Fruit fly (Drosophila melanogaster): ENCODE results near the gene ppk31.

The ppk31 gene

DNA sequence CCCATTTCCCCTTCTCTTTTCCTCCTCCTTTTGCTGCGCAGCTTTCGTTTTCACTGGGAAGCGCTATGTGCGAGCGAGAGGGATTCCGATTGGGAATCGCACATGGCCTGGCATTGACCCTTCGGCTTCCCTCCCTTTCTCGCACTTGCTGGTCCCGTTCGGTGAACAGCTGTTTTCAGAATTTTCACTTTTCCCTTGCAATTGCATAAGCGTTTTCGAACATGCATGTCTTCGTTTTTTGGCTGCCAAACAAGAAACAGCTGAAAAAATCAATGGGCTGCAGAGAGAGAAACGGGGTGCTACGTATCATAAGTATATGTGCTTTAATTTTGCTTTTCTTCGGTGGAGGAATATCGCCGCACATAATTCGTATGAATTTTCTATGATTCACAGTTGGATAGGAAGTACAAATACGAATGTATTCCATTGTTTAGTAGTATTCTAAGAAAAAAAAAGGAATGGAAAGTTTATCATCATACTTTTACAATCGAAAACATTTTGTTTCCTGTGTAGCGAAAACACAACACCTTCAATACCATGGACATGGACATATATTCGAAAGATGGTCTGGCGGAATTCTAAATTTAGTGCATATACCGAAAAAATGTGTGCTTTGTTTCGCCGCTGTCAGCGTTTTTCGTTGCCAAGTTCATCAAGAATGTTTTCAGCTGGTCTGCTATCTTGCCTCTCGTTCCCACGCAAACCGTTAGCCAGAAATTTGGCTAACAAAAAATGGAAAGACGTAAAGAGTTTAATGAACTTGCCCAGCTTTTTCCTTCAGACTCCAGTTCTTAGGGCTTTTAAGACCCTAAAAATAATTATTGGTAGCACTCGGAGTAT, 10.6 kb upstream of the ppk31 start (continued):
- TF ChIP-seq CG10267 (tag; optimal IDR thresholded peaks at IDR 0.05) (peak; percentile 19), mld (GFP tag; IDR thresholded peaks at IDR 0.05; ENCODE audit: partially characterized antibody) (no peak), sisA (GFP tag; IDR thresholded peaks at IDR 0.05) (0 out of 2 replicates have a peak, but pooled peaks have one; percentile 43), Hmx (GFP tag; optimal IDR thresholded peaks at IDR 0.05) (no peak), Dip3 (GFP tag; optimal IDR thresholded peaks at IDR 0.05) (peak; percentile 45), caup (GFP tag; optimal IDR thresholded peaks at IDR 0.05; ENCODE audit: severe bottlenecking) (peak; percentile 47), CG10979 (tag; optimal IDR thresholded peaks at IDR 0.05) (peak; percentile 40), Myb (GFP tag; optimal IDR thresholded peaks at IDR 0.05) (peak; percentile 49), lilli (GFP tag; optimal IDR thresholded peaks at IDR 0.05) (peak; percentile 19), Camta (GFP tag; optimal IDR thresholded peaks at IDR 0.05) (no peak), CTCF (GFP tag; optimal IDR thresholded peaks at IDR 0.05) (no peak), croc (GFP tag; conservative IDR thresholded peaks at IDR 0.05) (0 out of 3 replicates have a peak, but pooled peaks have one; percentile 17), CG17802 (tag; optimal IDR thresholded peaks at IDR 0.05) (no peak), ftz-f1 (GFP tag; optimal IDR thresholded peaks at IDR 0.05) (no peak), Meics (GFP tag; optimal IDR thresholded peaks at IDR 0.05) (peak; percentile 63), CG3407 (GFP tag; optimal IDR thresholded peaks at IDR 0.05) (no peak), CG13624 (GFP tag; optimal IDR thresholded peaks at IDR 0.05) (peak; percentile 46), sens-2 (GFP tag; IDR thresholded peaks at IDR 0.05) (no peak), CG6765 (GFP tag; optimal IDR thresholded peaks at IDR 0.05) (no peak), Dll (GFP tag; IDR thresholded peaks at IDR 0.05; ENCODE audit: partially characterized antibody) (no peak), Rfx (GFP tag; IDR thresholded peaks at IDR 0.05) (peak; percentile 70), tgo (GFP tag; IDR thresholded peaks at IDR 0.05) (no peak), CG15073 (GFP tag; optimal IDR thresholded peaks at IDR 0.05) (no peak), Sin3A (optimal IDR thresholded peaks at IDR 0.05) (no peak), ham (GFP tag; IDR thresholded peaks at IDR 0.05) (no peak), unc-4 (GFP tag; IDR thresholded peaks at IDR 0.05; ENCODE audit: partially characterized antibody) (no peak), CG33213 (GFP tag; optimal IDR thresholded peaks at IDR 0.05) (no peak), onecut (GFP tag; IDR thresholded peaks at IDR 0.05) (peak; percentile 90), CG1529 (GFP tag; optimal IDR thresholded peaks at IDR 0.05) (no peak), CG3281 (GFP tag; optimal IDR thresholded peaks at IDR 0.05) (peak; percentile 62), chif (GFP tag; optimal IDR thresholded peaks at IDR 0.05) (no peak), CG9876 (GFP tag; optimal IDR thresholded peaks at IDR 0.05) (no peak), Dip2 (GFP tag; IDR thresholded peaks at IDR 0.05) (no peak), az2 (GFP tag; optimal IDR thresholded peaks at IDR 0.05) (peak; percentile 41), CG9932 (GFP tag; IDR thresholded peaks at IDR 0.05) (peak; percentile 64), vfl (GFP tag; optimal IDR thresholded peaks at IDR 0.05) (no peak), jing (GFP tag; optimal IDR thresholded peaks at IDR 0.05) (no peak), CG10959 (GFP tag; IDR thresholded peaks at IDR 0.05) (no peak), Gug (GFP tag; IDR thresholded peaks at IDR 0.05) (0 out of 4 replicates have a peak, but pooled peaks have one; percentile 20), Side (GFP tag; optimal IDR thresholded peaks at IDR 0.05) (no peak), repo (GFP tag; optimal IDR thresholded peaks at IDR 0.05) (no peak), pb (GFP tag; optimal IDR thresholded peaks at IDR 0.05) (no peak), CG32772 (GFP tag; IDR thresholded peaks at IDR 0.05) (0 out of 2 replicates have a peak, but pooled peaks have one; percentile 31), Sox100B (GFP tag; optimal IDR thresholded peaks at IDR 0.05) (no peak), CG18011 (GFP tag; optimal IDR thresholded peaks at IDR 0.05) (peak; percentile 19), sqz (GFP tag; optimal IDR thresholded peaks at IDR 0.05) (no peak), CG12744 (GFP tag; optimal IDR thresholded peaks at IDR 0.05) (no peak), CG8388 (GFP tag; optimal IDR thresholded peaks at IDR 0.05) (peak; percentile 27), Ets65A (GFP tag) (peak; percentile 41), Vsx1 (GFP tag; optimal IDR thresholded peaks at IDR 0.05) (no peak), tio (GFP tag; optimal IDR thresholded peaks at IDR 0.05) (no peak)
